Fruit fly (Drosophila melanogaster) whole organism, embryonic: ENCODE data around the gene CG9184.

Experiments used
- Antp ChIP-seq: fragments of 200-800 bp; sonication (Bioruptor generic); optimal IDR thresholded peaks from 3 replicates; lab custom pipeline; 2016; ENCODE audit warnings: missing biosample characterization, missing genetic modification characterization
- Bdp1 ChIP-seq: fragments of 200-800 bp; sonication (Bioruptor generic); optimal IDR thresholded peaks from 3 replicates; lab custom pipeline; 2016; ENCODE audit warnings: missing biosample characterization, missing genetic modification characterization
- CG10147 ChIP-seq: fragments of 200-800 bp; sonication (Bioruptor generic); optimal IDR thresholded peaks from 2 replicates; lab custom pipeline; 2019; ENCODE audit warnings: missing biosample characterization, mild to moderate bottlenecking, missing genetic modification characterization, moderate library complexity
- CG10462 ChIP-seq: fragments of 200-800 bp; sonication (Bioruptor generic); optimal IDR thresholded peaks from 2 replicates; lab custom pipeline; 2016; ENCODE audit warnings: missing biosample characterization, missing genetic modification characterization
- CG10565 ChIP-seq: fragments of 200-800 bp; sonication (Bioruptor generic); optimal IDR thresholded peaks from 3 replicates; lab custom pipeline; 2016; ENCODE audit warnings: missing biosample characterization, mild to moderate bottlenecking, missing genetic modification characterization
- CG11398 ChIP-seq: fragments of 200-800 bp; sonication (Bioruptor generic); optimal IDR thresholded peaks from 2 replicates; lab custom pipeline; 2016; ENCODE audit warnings: missing biosample characterization, missing genetic modification characterization
- CG11723 ChIP-seq: fragments of 200-800 bp; sonication (Bioruptor generic); optimal IDR thresholded peaks from 2 replicates; lab custom pipeline; 2017; ENCODE audit warnings: missing biosample characterization, mild to moderate bottlenecking, missing genetic modification characterization
- CG12299 ChIP-seq: fragments of 200-800 bp; sonication (Bioruptor generic); optimal IDR thresholded peaks from 2 replicates; lab custom pipeline; 2018; ENCODE audit warnings: missing biosample characterization, mild to moderate bottlenecking, missing genetic modification characterization
- CG12391 ChIP-seq: fragments of 200-800 bp; sonication (Bioruptor generic); optimal IDR thresholded peaks from 3 replicates; lab custom pipeline; 2018; ENCODE audit warnings: missing biosample characterization, mild to moderate bottlenecking, missing genetic modification characterization, moderate library complexity
- CG13624 ChIP-seq: fragments of 200-800 bp; sonication (Bioruptor generic); optimal IDR thresholded peaks from 2 replicates; lab custom pipeline; 2016; ENCODE audit warnings: missing biosample characterization, missing genetic modification characterization
- CG13894 ChIP-seq: fragments of 200-800 bp; sonication (Bioruptor generic); optimal IDR thresholded peaks from 3 replicates; lab custom pipeline; 2018; ENCODE audit warnings: missing biosample characterization, mild to moderate bottlenecking, missing genetic modification characterization, moderate library complexity
- CG15011 ChIP-seq: fragments of 200-800 bp; sonication (Bioruptor generic); optimal IDR thresholded peaks from 3 replicates; lab custom pipeline; 2018; ENCODE audit warnings: missing biosample characterization, mild to moderate bottlenecking, missing genetic modification characterization
- CG17568 ChIP-seq: fragments of 200-800 bp; sonication (Bioruptor generic); optimal IDR thresholded peaks from 2 replicates; lab custom pipeline; 2018; ENCODE audit warnings: missing biosample characterization, mild to moderate bottlenecking, missing genetic modification characterization, moderate library complexity
- CG17912 ChIP-seq: fragments of 200-800 bp; sonication (Bioruptor generic); optimal IDR thresholded peaks from 2 replicates; lab custom pipeline; 2018; ENCODE audit warnings: missing biosample characterization, mild to moderate bottlenecking, missing genetic modification characterization
- CG18764 ChIP-seq: fragments of 200-800 bp; sonication (Bioruptor generic); optimal IDR thresholded peaks from 3 replicates; lab custom pipeline; 2016; ENCODE audit warnings: missing biosample characterization, missing genetic modification characterization
- CG3847 ChIP-seq: fragments of 200-800 bp; sonication (Bioruptor generic); IDR thresholded peaks from 2 replicates; pipeline ENCODE4 v1.3.6; 2022; ENCODE audit warnings: missing biosample characterization, missing genetic modification characterization
- CG4617 ChIP-seq: fragments of 200-800 bp; sonication (Bioruptor generic); optimal IDR thresholded peaks from 3 replicates; lab custom pipeline; 2016; ENCODE audit warnings: missing biosample characterization, missing genetic modification characterization, borderline replicate concordance
- CG6765 ChIP-seq: fragments of 200-800 bp; sonication (Bioruptor generic); optimal IDR thresholded peaks from 3 replicates; lab custom pipeline; 2017; ENCODE audit warnings: missing biosample characterization, mild to moderate bottlenecking, missing genetic modification characterization
- CG8281 ChIP-seq: fragments of 200-800 bp; sonication (Bioruptor generic); optimal IDR thresholded peaks from 2 replicates; lab custom pipeline; 2018; ENCODE audit warnings: missing biosample characterization, mild to moderate bottlenecking, missing genetic modification characterization, moderate library complexity
- CG9932 ChIP-seq: fragments of 200-800 bp; sonication (Bioruptor generic); IDR thresholded peaks from 2 replicates; pipeline ENCODE4 v1.3.6; 2022; ENCODE audit warnings: missing biosample characterization, missing genetic modification characterization
- CTCF ChIP-seq: fragments of 200-800 bp; sonication (Bioruptor generic); optimal IDR thresholded peaks from 2 replicates; lab custom pipeline; 2017; ENCODE audit warnings: missing biosample characterization, mild to moderate bottlenecking, missing genetic modification characterization, moderate library complexity
- Deaf1 ChIP-seq: fragments of 200-800 bp; optimal IDR thresholded peaks from 3 replicates; lab custom pipeline; 2019; ENCODE audit warnings: missing biosample characterization, mild to moderate bottlenecking, missing genetic modification characterization, moderate library complexity
- Doc3 ChIP-seq: fragments of 200-800 bp; sonication (Bioruptor generic); IDR thresholded peaks from 3 replicates; pipeline ENCODE4 v1.3.6; 2022; ENCODE audit warnings: missing biosample characterization, missing genetic modification characterization; ENCODE audit not compliant: partially characterized antibody
- Drgx ChIP-seq: fragments of 200-800 bp; sonication (Bioruptor generic); IDR thresholded peaks from 2 replicates; pipeline ENCODE4 v1.3.6; 2022; ENCODE audit warnings: missing biosample characterization, missing genetic modification characterization
- E2f1 ChIP-seq: fragments of 200-800 bp; sonication (Bioruptor generic); IDR thresholded peaks from 2 replicates; pipeline ENCODE4 v1.3.6; 2022; ENCODE audit warnings: missing biosample characterization, missing genetic modification characterization
- HLH54F ChIP-seq: fragments of 200-800 bp; sonication (Bioruptor generic); optimal IDR thresholded peaks from 3 replicates; lab custom pipeline; 2016; ENCODE audit warnings: missing biosample characterization, missing genetic modification characterization
- Hmr ChIP-seq: fragments of 200-800 bp; sonication (Bioruptor generic); optimal IDR thresholded peaks from 3 replicates; lab custom pipeline; 2017; ENCODE audit warnings: mild to moderate bottlenecking, missing biosample characterization, missing genetic modification reagents, missing genetic modification characterization
- Oli ChIP-seq: fragments of 200-800 bp; sonication (Bioruptor generic); optimal IDR thresholded peaks from 2 replicates; lab custom pipeline; 2018; ENCODE audit warnings: missing biosample characterization, mild to moderate bottlenecking, missing genetic modification characterization, moderate library complexity
- Trl ChIP-seq, 3 experiments: fragments of >200 bp in 2 of 3; fragments of 200-800 bp in 1 of 3; sonication (Bioruptor generic) in 1 of 3; optimal IDR thresholded peaks; 2 replicates in 1 of 3; 3 replicates in 2 of 3; lab custom pipeline; 2016 to 2017; ENCODE audit warnings: missing biosample characterization in 1 of 3, missing genetic modification characterization in 1 of 3
- Usf ChIP-seq: fragments of 200-800 bp; sonication (Bioruptor generic); optimal IDR thresholded peaks from 2 replicates; lab custom pipeline; 2017; ENCODE audit warnings: missing genotype, missing biosample characterization, missing genetic modification characterization
- ara ChIP-seq: fragments of 200-800 bp; sonication (Bioruptor generic); IDR thresholded peaks from 2 replicates; pipeline ENCODE4 v1.3.6; 2022; ENCODE audit warnings: missing biosample characterization, missing genetic modification characterization
- br ChIP-seq: fragments of >200 bp; optimal IDR thresholded peaks from 2 replicates; lab custom pipeline; 2017
- chif ChIP-seq, 2 experiments: fragments of 200-800 bp; sonication (Bioruptor generic); optimal IDR thresholded peaks; 3 replicates each; lab custom pipeline; 2016; ENCODE audit warnings: missing biosample characterization in 2 of 2, missing genetic modification characterization in 2 of 2
- chm ChIP-seq: fragments of 200-800 bp; sonication (Bioruptor generic); IDR thresholded peaks from 2 replicates; pipeline ENCODE4 v1.3.6; 2022; ENCODE audit warnings: missing biosample characterization, missing genetic modification characterization
- cwo ChIP-seq: fragments of 200-800 bp; sonication (Bioruptor generic); optimal IDR thresholded peaks from 3 replicates; lab custom pipeline; 2017; ENCODE audit warnings: missing biosample characterization, missing genetic modification characterization, mild to moderate bottlenecking, moderate library complexity, missing genetic modification reagents
- gem ChIP-seq: fragments of 200-800 bp; sonication (Bioruptor generic); optimal IDR thresholded peaks from 2 replicates; lab custom pipeline; 2019; ENCODE audit warnings: missing biosample characterization, mild to moderate bottlenecking, missing genetic modification characterization, moderate library complexity
- gt ChIP-seq: fragments of 200-800 bp; sonication (Bioruptor generic); IDR thresholded peaks from 2 replicates; pipeline ENCODE4 v1.3.6; 2022; ENCODE audit warnings: missing biosample characterization, missing genetic modification characterization
- hth ChIP-seq: fragments of >200 bp; optimal IDR thresholded peaks from 2 replicates; lab custom pipeline; 2017; ENCODE audit warnings: inconsistent platforms
- jigr1 ChIP-seq: fragments of 200-800 bp; sonication (Bioruptor generic); IDR thresholded peaks from 3 replicates; pipeline ENCODE4 v1.3.6; 2022; ENCODE audit warnings: missing biosample characterization, missing genetic modification characterization
- knrl ChIP-seq: fragments of 200-800 bp; sonication (Bioruptor generic); IDR thresholded peaks from 3 replicates; pipeline ENCODE4 v1.3.6; 2022; ENCODE audit warnings: missing biosample characterization, missing genetic modification characterization; ENCODE audit not compliant: partially characterized antibody
- lbe ChIP-seq: fragments of 200-800 bp; sonication (Bioruptor generic); optimal IDR thresholded peaks from 2 replicates; lab custom pipeline; 2016; ENCODE audit warnings: missing biosample characterization, mild to moderate bottlenecking, missing genetic modification characterization
- mam ChIP-seq: fragments of 200-800 bp; sonication (Bioruptor generic); optimal IDR thresholded peaks from 3 replicates; lab custom pipeline; 2016; ENCODE audit warnings: missing biosample characterization, missing genetic modification characterization
- mld ChIP-seq: fragments of 200-800 bp; sonication (Bioruptor generic); IDR thresholded peaks from 3 replicates; pipeline ENCODE4 v1.3.6; 2022; ENCODE audit warnings: missing biosample characterization, missing genetic modification characterization; ENCODE audit not compliant: partially characterized antibody
- nerfin-2 ChIP-seq: fragments of 200-800 bp; sonication (Bioruptor generic); IDR thresholded peaks from 2 replicates; pipeline ENCODE4 v1.3.6; 2022; ENCODE audit warnings: missing biosample characterization, missing genetic modification characterization; ENCODE audit not compliant: partially characterized antibody
- odd ChIP-seq: fragments of 200-800 bp; sonication (Bioruptor generic); optimal IDR thresholded peaks from 2 replicates; lab custom pipeline; 2017; ENCODE audit warnings: missing biosample characterization, mild to moderate bottlenecking, missing genetic modification characterization
- pfk ChIP-seq: fragments of 200-800 bp; sonication (Bioruptor generic); optimal IDR thresholded peaks from 2 replicates; lab custom pipeline; 2018; ENCODE audit warnings: missing biosample characterization, mild to moderate bottlenecking, missing genetic modification characterization, moderate library complexity
- rib ChIP-seq: fragments of 200-800 bp; sonication (Bioruptor generic); IDR thresholded peaks from 2 replicates; pipeline ENCODE4 v1.3.6; 2022; ENCODE audit warnings: missing biosample characterization, missing genetic modification characterization
- sc ChIP-seq, 3 experiments: fragments of >200 bp in 2 of 3; fragments of 200-800 bp in 1 of 3; sonication (Bioruptor generic) in 1 of 3; optimal IDR thresholded peaks; 2 replicates in 2 of 3; 3 replicates in 1 of 3; lab custom pipeline; 2017; ENCODE audit warnings: mild to moderate bottlenecking in 1 of 3, missing biosample characterization in 1 of 3, missing genetic modification characterization in 1 of 3, missing genetic modification reagents in 1 of 3
- sisA ChIP-seq: fragments of 200-800 bp; sonication (Bioruptor generic); IDR thresholded peaks from 2 replicates; pipeline ENCODE4 v1.3.6; 2022; ENCODE audit warnings: missing biosample characterization, missing genetic modification characterization
- tgo ChIP-seq: fragments of 200-800 bp; sonication (Bioruptor generic); IDR thresholded peaks from 3 replicates; pipeline ENCODE4 v1.3.6; 2022; ENCODE audit warnings: missing biosample characterization, missing genetic modification characterization
- vvl ChIP-seq: fragments of 200-800 bp; sonication (Bioruptor generic); IDR thresholded peaks from 2 replicates; pipeline ENCODE4 v1.3.6; 2022; ENCODE audit warnings: missing biosample characterization, missing genetic modification characterization

Gene CG9184

DNA sequence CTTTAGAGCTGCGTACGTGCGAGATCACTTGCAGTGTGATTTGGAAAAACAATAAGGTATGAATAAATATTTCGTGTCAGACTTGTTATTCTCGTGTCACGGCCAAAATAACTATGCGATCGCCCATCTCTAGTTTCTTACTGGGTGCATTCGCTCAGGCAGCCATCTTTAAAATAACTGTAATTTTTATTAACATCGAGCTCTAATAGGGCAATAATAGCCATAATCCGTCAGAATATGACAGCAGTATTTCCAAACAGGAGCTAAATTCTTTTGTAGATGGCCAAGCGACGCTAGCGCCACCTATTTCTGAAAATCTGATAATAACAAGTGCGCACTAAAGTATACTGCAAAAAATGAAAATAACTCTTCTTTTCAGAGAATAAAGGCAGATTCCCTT lies 29.5 kb upstream of the CG9184 start (continued):
- no peak for TF ChIP-seq Oli (tag; lab: Kevin White, UChicago)
- TF ChIP-seq odd = peak; percentile 77
- no peak for TF ChIP-seq lbe (GFP tag; lab: Kevin White, UChicago)
- peak; percentile 3 to 30 for TF ChIP-seq chif (GFP tag; optimal IDR thresholded peaks at IDR 0.05; lab: Kevin White, UChicago)
- peak; percentile 2 for TF ChIP-seq Deaf1 (tag; lab: Kevin White, UChicago)
- TF ChIP-seq CG10462 = peak; percentile 81
- TF ChIP-seq hth (lab: Kevin White, UChicago) = no peak
- TF ChIP-seq ara = no peak
- no peak for TF ChIP-seq CG10147
- peak; percentile 98 for TF ChIP-seq CTCF (GFP tag; lab: Kevin White, UChicago)
- no peak for TF ChIP-seq sc (optimal IDR thresholded peaks at IDR 0.05; lab: Kevin White, UChicago)
- no peak for TF ChIP-seq sc (GFP tag; optimal IDR thresholded peaks at IDR 0.05; lab: Kevin White, UChicago)
- TF ChIP-seq cwo (GFP tag; lab: Kevin White, UChicago) = no peak
- TF ChIP-seq HLH54F (GFP tag; lab: Kevin White, UChicago) = peak; percentile 40
- peak; percentile 51 for TF ChIP-seq CG9932
- TF ChIP-seq jigr1 = no peak
- TF ChIP-seq chm (GFP tag; lab: Robert Waterston, UW) = 0 out of 2 replicates have a peak, but pooled peaks have one; percentile 44
- TF ChIP-seq CG10565 (GFP tag; lab: Kevin White, UChicago) = no peak
- TF ChIP-seq CG17912 (GFP tag; lab: Kevin White, UChicago) = peak; percentile 67
- peak; percentile 34 for TF ChIP-seq Hmr (GFP tag; lab: Kevin White, UChicago)
- no peak for TF ChIP-seq CG6765 (GFP tag; lab: Kevin White, UChicago)
- peak; percentile 11; the same call in 1 of the 2 replicates for TF ChIP-seq E2f1 (GFP tag; lab: Robert Waterston, UW)
- TF ChIP-seq br = no peak
- TF ChIP-seq CG18764 = no peak
- TF ChIP-seq CG17568 (GFP tag; lab: Kevin White, UChicago) = peak; percentile 32
- TF ChIP-seq gem (tag; lab: Kevin White, UChicago) = peak; percentile 33
- peak; percentile 53 for TF ChIP-seq CG13894
- no peak for TF ChIP-seq CG15011 (GFP tag; lab: Kevin White, UChicago)
- TF ChIP-seq Drgx (GFP tag; lab: Robert Waterston, UW) = no peak
- TF ChIP-seq pfk (GFP tag; lab: Kevin White, UChicago) = no peak
- TF ChIP-seq rib = no peak
- TF ChIP-seq Trl (optimal IDR thresholded peaks at IDR 0.05; lab: Kevin White, UChicago) = no peak
- peak; percentile 19 for TF ChIP-seq Trl (GFP tag; optimal IDR thresholded peaks at IDR 0.05; lab: Kevin White, UChicago)
- no peak for TF ChIP-seq CG8281 (tag; lab: Kevin White, UChicago)
- peak; percentile 85 for TF ChIP-seq knrl (GFP tag; lab: Robert Waterston, UW)
- no peak for TF ChIP-seq sisA
- TF ChIP-seq CG12391 (tag; lab: Kevin White, UChicago) = peak; percentile 29
- TF ChIP-seq gt (GFP tag; lab: Robert Waterston, UW) = no peak
- peak; percentile 8 for TF ChIP-seq mam (GFP tag; lab: Kevin White, UChicago)
- peak; percentile 50 for TF ChIP-seq CG13624 (GFP tag; lab: Kevin White, UChicago)
- no peak for TF ChIP-seq CG11723 (GFP tag; lab: Kevin White, UChicago)
- peak; percentile 30 for TF ChIP-seq CG4617 (GFP tag; lab: Kevin White, UChicago)
- no peak for TF ChIP-seq CG3847 (GFP tag; lab: Robert Waterston, UW)
- TF ChIP-seq vvl (GFP tag; lab: Robert Waterston, UW) = peak; percentile 68
- no peak for TF ChIP-seq Antp (GFP tag; lab: Kevin White, UChicago)
- TF ChIP-seq nerfin-2 (GFP tag; lab: Robert Waterston, UW) = peak; percentile 73
- peak; percentile 68; the same call in 1 of the 3 replicates for TF ChIP-seq mld (GFP tag; lab: Robert Waterston, UW)
- no peak for TF ChIP-seq CG11398
- peak; percentile 98 for TF ChIP-seq Doc3 (GFP tag; lab: Robert Waterston, UW)
- no peak for TF ChIP-seq CG12299 (tag; lab: Kevin White, UChicago)
- TF ChIP-seq tgo (GFP tag; lab: Robert Waterston, UW) = no peak
- no peak for TF ChIP-seq Bdp1 (GFP tag; lab: Kevin White, UChicago)
- TF ChIP-seq Usf (GFP tag; lab: Kevin White, UChicago) = no peak
